Fruit fly (Drosophila melanogaster): Measurements from ENCODE around the gene Polr3H.

- TF ChIP-seq CG8301 (tag; optimal IDR thresholded peaks at IDR 0.05), result no peak
- no peak for TF ChIP-seq CG14655 (GFP tag; optimal IDR thresholded peaks at IDR 0.05)
- TF ChIP-seq CG15710 (tag; optimal IDR thresholded peaks at IDR 0.05), result peak; percentile 9
- TF ChIP-seq Pif1B (GFP tag; optimal IDR thresholded peaks at IDR 0.05), result no peak
- no peak for TF ChIP-seq CG17806 (tag; optimal IDR thresholded peaks at IDR 0.05)
- TF ChIP-seq CG9948 (tag; optimal IDR thresholded peaks at IDR 0.05), result no peak
- TF ChIP-seq EcR (GFP tag; optimal IDR thresholded peaks at IDR 0.05), result no peak
- TF ChIP-seq gl (tag; optimal IDR thresholded peaks at IDR 0.05), result no peak
- TF ChIP-seq CG13204 (GFP tag; optimal IDR thresholded peaks at IDR 0.05), result no peak
- no peak for TF ChIP-seq fd96Ca (GFP tag; IDR thresholded peaks at IDR 0.05)
- no peak for TF ChIP-seq CG10348 (GFP tag; IDR thresholded peaks at IDR 0.05)
Measured at dm6 chr3L:11609153-11609809, 39.3 kb upstream of the Polr3H start, which contains the start of gene Duba.
